Fruit fly (Drosophila melanogaster): Measurements from ENCODE around the gene CG5292.

Gene CG5292

DNA sequence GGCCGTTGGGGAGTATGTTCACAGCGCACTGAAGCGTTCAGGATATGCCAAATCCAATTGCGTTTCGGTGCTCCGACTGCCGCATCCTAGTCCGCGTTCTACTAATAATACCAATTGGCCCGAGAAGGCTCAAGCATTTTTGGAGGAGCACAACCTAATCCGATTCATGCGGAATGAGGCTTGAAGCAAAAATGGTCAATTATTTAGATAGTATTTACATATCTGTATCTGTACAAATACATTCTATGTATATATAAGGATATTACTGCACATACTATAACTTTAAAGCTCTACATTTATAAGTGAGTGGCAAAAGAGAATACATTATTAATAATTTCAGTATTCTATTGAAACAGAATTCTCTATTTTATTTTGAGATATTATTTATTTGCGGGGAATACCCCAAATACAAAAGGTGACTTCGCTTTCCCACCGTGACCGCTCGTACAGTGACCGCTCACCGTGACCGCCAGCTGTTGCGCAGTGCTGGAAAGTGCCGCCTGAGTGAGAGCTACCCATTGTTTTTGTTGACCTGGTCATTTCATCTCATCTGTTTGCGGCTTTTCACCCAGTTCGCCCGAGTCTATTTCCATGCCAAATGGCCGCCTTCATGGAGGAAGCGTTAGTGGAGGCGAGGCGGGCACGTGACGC lies at the start of gene CG5292:
Gene CG5292 (plus strand): TSS at position 486 of the 651 bp plus-strand sequence.
- peak; percentile 22 for TF ChIP-seq Sry-β (GFP tag; optimal IDR thresholded peaks at IDR 0.05)
- TF ChIP-seq vnd (GFP tag; IDR thresholded peaks at IDR 0.05; ENCODE audit: partially characterized antibody): no peak
- TF ChIP-seq Chrac-16 (GFP tag; optimal IDR thresholded peaks at IDR 0.05): peak; percentile 32
- peak; percentile 50 for TF ChIP-seq CG14441 (GFP tag; IDR thresholded peaks at IDR 0.05)
- TF ChIP-seq cas (GFP tag; IDR thresholded peaks at IDR 0.05): peak; percentile 40; the same call in 1 of the 2 replicates
- TF ChIP-seq Camta (GFP tag; optimal IDR thresholded peaks at IDR 0.05): peak; percentile 22
- no peak for TF ChIP-seq hth (optimal IDR thresholded peaks at IDR 0.05)
- TF ChIP-seq zen2 (GFP tag; IDR thresholded peaks at IDR 0.05; ENCODE audit: partially characterized antibody): no peak; the same call in 2 of the 3 replicates
- peak; percentile 91 for TF ChIP-seq Med (GFP tag)
- TF ChIP-seq Rfx (GFP tag; IDR thresholded peaks at IDR 0.05): peak; percentile 79
- no peak for TF ChIP-seq CG15011 (GFP tag; optimal IDR thresholded peaks at IDR 0.05)
- TF ChIP-seq mirr (GFP tag; optimal IDR thresholded peaks at IDR 0.05): no peak
- TF ChIP-seq CG6175 (GFP tag; IDR thresholded peaks at IDR 0.05): no peak
- TF ChIP-seq CG10959 (GFP tag; IDR thresholded peaks at IDR 0.05): 0 out of 2 replicates have a peak, but pooled peaks have one; percentile 27
- TF ChIP-seq CG11560 (tag; IDR thresholded peaks at IDR 0.05): no peak
- TF ChIP-seq Ssrp (tag; optimal IDR thresholded peaks at IDR 0.05): no peak
- TF ChIP-seq Mrtf (GFP tag; IDR thresholded peaks at IDR 0.05): no peak
- peak; percentile 49 for TF ChIP-seq CG2116 (GFP tag; optimal IDR thresholded peaks at IDR 0.05)
- no peak for TF ChIP-seq btn (GFP tag; optimal IDR thresholded peaks at IDR 0.05)
- TF ChIP-seq gfzf (GFP tag; optimal IDR thresholded peaks at IDR 0.05): no peak
- peak; percentile 78 for TF ChIP-seq dm (GFP tag; optimal IDR thresholded peaks at IDR 0.05)
- no peak for TF ChIP-seq Sox102F (GFP tag; optimal IDR thresholded peaks at IDR 0.05)
- peak; percentile 43 for TF ChIP-seq CG9727 (GFP tag; optimal IDR thresholded peaks at IDR 0.05)
- TF ChIP-seq ken (GFP tag; IDR thresholded peaks at IDR 0.05): 0 out of 3 replicates have a peak, but pooled peaks have one; percentile 36
- TF ChIP-seq stc (GFP tag; IDR thresholded peaks at IDR 0.05): peak; percentile 58
- no peak for TF ChIP-seq lola (GFP tag; optimal IDR thresholded peaks at IDR 0.05)
- TF ChIP-seq ATbp (GFP tag; optimal IDR thresholded peaks at IDR 0.05): peak; percentile 8
- TF ChIP-seq CG15073 (GFP tag; optimal IDR thresholded peaks at IDR 0.05): no peak
- TF ChIP-seq Xrp1 (GFP tag; IDR thresholded peaks at IDR 0.05): peak; percentile 69
- TF ChIP-seq CG10366 (GFP tag; IDR thresholded peaks at IDR 0.05): peak; percentile 73
- no peak for TF ChIP-seq CG10565 (GFP tag; optimal IDR thresholded peaks at IDR 0.05)
- peak; percentile 34; the same call in 1 of the 2 replicates for TF ChIP-seq esg (GFP tag; conservative IDR thresholded peaks at IDR 0.05)
- TF ChIP-seq toy (GFP tag; IDR thresholded peaks at IDR 0.05): no peak
- TF ChIP-seq Doc3 (GFP tag; IDR thresholded peaks at IDR 0.05; ENCODE audit: partially characterized antibody): peak; percentile 39; the same call in 1 of the 3 replicates
- TF ChIP-seq CG5245 (GFP tag; optimal IDR thresholded peaks at IDR 0.05): no peak
- TF ChIP-seq CG43689 (GFP tag; IDR thresholded peaks at IDR 0.05): no peak
- peak in 1 of 2 experiments; percentile 28 for TF ChIP-seq Pdp1 (GFP tag; optimal IDR thresholded peaks at IDR 0.05)
- TF ChIP-seq gsb (GFP tag; IDR thresholded peaks at IDR 0.05): no peak
- peak; percentile 53; the same call in 1 of the 2 replicates for TF ChIP-seq unc-4 (GFP tag; IDR thresholded peaks at IDR 0.05; ENCODE audit: partially characterized antibody)
- TF ChIP-seq CG14965 (GFP tag; optimal IDR thresholded peaks at IDR 0.05; ENCODE audit: borderline replicate concordance): no peak
- 0 out of 2 replicates have a peak, but pooled peaks have one; percentile 19 for TF ChIP-seq CG32767 (GFP tag; IDR thresholded peaks at IDR 0.05)
- no peak for TF ChIP-seq Nf-YA (GFP tag; IDR thresholded peaks at IDR 0.05)
- TF ChIP-seq CG31224 (GFP tag; IDR thresholded peaks at IDR 0.05): no peak
- peak; percentile 68 for TF ChIP-seq ftz-f1 (GFP tag; optimal IDR thresholded peaks at IDR 0.05)
- peak; percentile 67 for TF ChIP-seq lab (GFP tag; optimal IDR thresholded peaks at IDR 0.05)
- peak; percentile 59 for TF ChIP-seq CG30403 (GFP tag; optimal IDR thresholded peaks at IDR 0.05)
- TF ChIP-seq ranshi (GFP tag; IDR thresholded peaks at IDR 0.05): peak; percentile 51
- peak; percentile 72 for TF ChIP-seq YL-1 (GFP tag; optimal IDR thresholded peaks at IDR 0.05)
- peak; percentile 72 for TF ChIP-seq CG2120 (GFP tag; optimal IDR thresholded peaks at IDR 0.05)
- 0 out of 2 replicates have a peak, but pooled peaks have one; percentile 28 for TF ChIP-seq CG5953 (GFP tag; IDR thresholded peaks at IDR 0.05)

Data from whole organism, embryonic.